Fruit fly (Drosophila melanogaster) whole organism, wandering third instar larva: ENCODE data around the gene CG46460.

Experiments used
- Abd-B ChIP-seq: fragments of >200 bp; optimal IDR thresholded peaks from 2 replicates; lab custom pipeline; 2017; ENCODE audit warnings: missing biosample characterization, missing genetic modification characterization
- CrebA ChIP-seq: fragments of 200-800 bp; sonication (Bioruptor generic); optimal IDR thresholded peaks from 2 replicates; lab custom pipeline; 2016; ENCODE audit warnings: missing biosample characterization, mild to moderate bottlenecking, missing genetic modification characterization, borderline replicate concordance
- Dif ChIP-seq: fragments of 200-275, 200-300 bp; sonication (Bioruptor generic); optimal IDR thresholded peaks from 2 replicates; lab custom pipeline; 2018; ENCODE audit warnings: missing biosample characterization, missing genetic modification characterization; ENCODE audit not compliant: partially characterized antibody
- GATAd ChIP-seq: sonication (Bioruptor generic); optimal IDR thresholded peaks from 2 replicates; lab custom pipeline; 2016; ENCODE audit warnings: missing biosample characterization, missing genetic modification characterization
- Hr78 ChIP-seq: fragments of >200 bp; optimal IDR thresholded peaks from 2 replicates; lab custom pipeline; 2017; ENCODE audit warnings: missing biosample characterization, missing genetic modification characterization
- Hr83 ChIP-seq: fragments of 200-300 bp; sonication (Bioruptor generic); optimal IDR thresholded peaks from 2 replicates; lab custom pipeline; 2016; ENCODE audit warnings: missing biosample characterization, mild to moderate bottlenecking, missing genetic modification characterization, moderate library complexity; ENCODE audit not compliant: poor library complexity, severe bottlenecking
- Jra ChIP-seq: sonication (Bioruptor generic); optimal IDR thresholded peaks from 2 replicates; lab custom pipeline; 2016; ENCODE audit warnings: missing biosample characterization, missing genetic modification characterization
- Mio ChIP-seq: sonication (Bioruptor generic); optimal IDR thresholded peaks from 2 replicates; lab custom pipeline; 2016; ENCODE audit warnings: missing biosample characterization, missing genetic modification characterization
- Myc ChIP-seq: fragments of >200 bp; optimal IDR thresholded peaks from 2 replicates; lab custom pipeline; 2017
- OdsH ChIP-seq: fragments of 200-800 bp; sonication (Bioruptor generic); optimal IDR thresholded peaks from 2 replicates; lab custom pipeline; 2016; ENCODE audit warnings: missing biosample characterization, mild to moderate bottlenecking, missing genetic modification characterization
- Rel ChIP-seq, 2 experiments: fragments of 200-800 bp; sonication (Bioruptor generic) in 1 of 2; optimal IDR thresholded peaks; 2 replicates in 1 of 2; 3 replicates in 1 of 2; lab custom pipeline; 2016 to 2019; ENCODE audit warnings: mild to moderate bottlenecking in 2 of 2, missing biosample characterization in 2 of 2, missing genetic modification characterization in 2 of 2, moderate library complexity in 1 of 2
- Sp1 ChIP-seq: fragments of 200-800 bp; sonication (Bioruptor generic); optimal IDR thresholded peaks from 3 replicates; lab custom pipeline; 2019; ENCODE audit warnings: missing biosample characterization, mild to moderate bottlenecking, missing genetic modification characterization, moderate library complexity
- Vsx2 ChIP-seq: fragments of 200-300, 225-300 bp; sonication (Bioruptor generic); optimal IDR thresholded peaks from 2 replicates; lab custom pipeline; 2018; ENCODE audit warnings: missing biosample characterization, missing genetic modification characterization; ENCODE audit not compliant: partially characterized antibody
- brk ChIP-seq: fragments of 200-800 bp; sonication (Bioruptor generic); optimal IDR thresholded peaks from 2 replicates; lab custom pipeline; 2016; ENCODE audit warnings: missing biosample characterization, mild to moderate bottlenecking, missing genetic modification characterization
- dl ChIP-seq, 2 experiments: fragments of 175-275, 200-275 bp in 1 of 2; fragments of 200-275 bp in 1 of 2; sonication (Bioruptor generic); optimal IDR thresholded peaks; lab custom pipeline; 2018; ENCODE audit warnings: mild to moderate bottlenecking in 2 of 2, missing biosample characterization in 2 of 2, missing genetic modification characterization in 2 of 2, moderate library complexity in 2 of 2; ENCODE audit not compliant: partially characterized antibody in 2 of 2, insufficient read depth in 1 of 2
- dmrt93B ChIP-seq: fragments of 200-800 bp; sonication (Bioruptor generic); optimal IDR thresholded peaks from 2 replicates; lab custom pipeline; 2018; ENCODE audit warnings: missing biosample characterization, mild to moderate bottlenecking, missing genetic modification characterization
- ey ChIP-seq: fragments of 200-800 bp; sonication (Bioruptor generic); optimal IDR thresholded peaks from 2 replicates; lab custom pipeline; 2016; ENCODE audit warnings: missing biosample characterization, missing genetic modification characterization
- foxo ChIP-seq, 2 experiments: fragments of 200-800 bp; sonication (Bioruptor generic); optimal IDR thresholded peaks; 2 replicates in 1 of 2; 3 replicates in 1 of 2; lab custom pipeline; 2016 to 2017; ENCODE audit warnings: missing biosample characterization in 2 of 2, missing genetic modification characterization in 2 of 2
- fru ChIP-seq: fragments of 200-800 bp; sonication (Bioruptor generic); optimal IDR thresholded peaks from 3 replicates; lab custom pipeline; 2016; ENCODE audit warnings: missing biosample characterization, mild to moderate bottlenecking, missing genetic modification characterization
- h ChIP-seq: fragments of 200-800 bp; sonication (Bioruptor generic); optimal IDR thresholded peaks from 3 replicates; lab custom pipeline; 2016; ENCODE audit warnings: missing biosample characterization, mild to moderate bottlenecking, missing genetic modification characterization
- jim ChIP-seq: fragments of 175-275, 200-325 bp; sonication (Bioruptor generic); optimal IDR thresholded peaks from 2 replicates; lab custom pipeline; 2016; ENCODE audit warnings: missing biosample characterization, mild to moderate bottlenecking, missing genetic modification characterization
- lola ChIP-seq: fragments of >200 bp; optimal IDR thresholded peaks from 2 replicates; lab custom pipeline; 2017; ENCODE audit warnings: missing biosample characterization, missing genetic modification characterization
- psq ChIP-seq: fragments of 200-800 bp; sonication (Bioruptor generic); optimal IDR thresholded peaks from 3 replicates; lab custom pipeline; 2017; ENCODE audit warnings: missing biosample characterization, mild to moderate bottlenecking, missing genetic modification characterization, moderate library complexity
- rgr ChIP-seq: fragments of 200-800 bp; sonication (Bioruptor generic); optimal IDR thresholded peaks from 3 replicates; lab custom pipeline; 2016; ENCODE audit warnings: missing biosample characterization, mild to moderate bottlenecking, missing genetic modification characterization
- sage ChIP-seq: fragments of 200-800 bp; sonication (Bioruptor generic); optimal IDR thresholded peaks from 2 replicates; lab custom pipeline; 2016; ENCODE audit warnings: missing biosample characterization, mild to moderate bottlenecking, missing genetic modification characterization
- sv ChIP-seq: fragments of 200-800 bp; sonication (Bioruptor generic); optimal IDR thresholded peaks from 3 replicates; lab custom pipeline; 2016; ENCODE audit warnings: missing biosample characterization, missing genetic modification characterization
- usp ChIP-seq: fragments of >200 bp; optimal IDR thresholded peaks from 2 replicates; lab custom pipeline; 2017; ENCODE audit warnings: missing biosample characterization, missing genetic modification characterization
- woc ChIP-seq: sonication (Bioruptor generic); optimal IDR thresholded peaks from 2 replicates; lab custom pipeline; 2016; ENCODE audit warnings: missing biosample characterization, mild to moderate bottlenecking, missing genetic modification characterization

The CG46460 gene

DNA sequence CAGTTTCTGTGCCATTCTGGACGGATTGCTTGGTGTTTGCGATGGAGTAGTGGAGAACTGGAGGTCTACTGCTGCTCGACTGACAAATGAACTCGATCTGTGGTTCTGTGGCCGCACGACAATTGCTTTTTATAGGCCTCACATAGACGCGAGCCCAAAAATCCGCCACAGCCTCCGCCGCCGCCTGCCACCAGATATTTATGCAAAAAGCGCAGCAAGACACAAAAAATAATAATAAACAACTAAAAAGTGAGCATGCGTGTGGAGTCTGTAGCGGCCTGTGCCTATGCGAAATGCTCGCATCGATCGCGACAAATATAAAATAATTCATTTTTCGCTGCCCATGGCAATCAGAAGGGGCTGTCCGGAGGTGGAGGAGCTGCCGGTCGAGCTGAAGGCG lies 18.0 kb downstream of the CG46460 start, which contains the start of gene Cpr64Aa:
Gene Cpr64Aa (minus strand): TSS at position 101 of the 400 bp plus-strand sequence.
- no peak for TF ChIP-seq foxo (GFP tag; optimal IDR thresholded peaks at IDR 0.05; lab: Kevin White, UChicago)
- TF ChIP-seq usp = no peak
- no peak for TF ChIP-seq psq (GFP tag; lab: Kevin White, UChicago)
- TF ChIP-seq Hr83 (GFP tag; lab: Kevin White, UChicago) = no peak
- TF ChIP-seq Myc = no peak
- TF ChIP-seq rgr (GFP tag; lab: Kevin White, UChicago) = no peak
- TF ChIP-seq sage (GFP tag; lab: Kevin White, UChicago) = no peak
- no peak for TF ChIP-seq Hr78 (GFP tag; lab: Kevin White, UChicago)
- no peak for TF ChIP-seq Sp1
- TF ChIP-seq Mio (GFP tag; lab: Kevin White, UChicago) = no peak
- no peak for TF ChIP-seq Rel (GFP tag; optimal IDR thresholded peaks at IDR 0.05; lab: Kevin White, UChicago)
- no peak for TF ChIP-seq Rel (tag; optimal IDR thresholded peaks at IDR 0.05; lab: Kevin White, UChicago)
- no peak for TF ChIP-seq fru (GFP tag; lab: Kevin White, UChicago)
- no peak for TF ChIP-seq OdsH (GFP tag; lab: Kevin White, UChicago)
- TF ChIP-seq woc (GFP tag; lab: Kevin White, UChicago) = no peak
- TF ChIP-seq h = no peak
- TF ChIP-seq lola (GFP tag; lab: Kevin White, UChicago) = no peak
- no peak for TF ChIP-seq dmrt93B (GFP tag; lab: Kevin White, UChicago)

DNA sequence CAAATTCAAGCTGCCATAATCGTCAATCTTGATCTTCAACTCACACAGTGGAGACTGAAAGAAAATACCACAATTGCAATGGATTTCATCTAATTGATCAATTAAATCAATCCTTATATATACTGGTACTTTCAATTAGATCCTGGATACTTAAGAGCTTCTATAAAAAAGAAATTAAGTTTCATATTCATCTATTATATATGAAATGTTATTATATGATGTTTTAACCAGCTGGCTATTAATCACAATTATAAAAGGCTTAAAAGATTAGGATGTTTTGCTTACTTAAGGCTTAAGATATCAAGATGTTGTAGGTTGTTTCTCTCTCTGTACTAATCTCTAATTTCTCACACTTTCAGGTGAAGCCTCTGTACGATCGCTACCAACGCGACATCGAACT lies 22.2 kb downstream of the CG46460 start:
- TF ChIP-seq psq (GFP tag; lab: Kevin White, UChicago) (no peak), dl (GFP tag; optimal IDR thresholded peaks at IDR 0.05; lab: Kevin White, UChicago; ENCODE audit: insufficient read depth in 1 of 2, partially characterized antibody in 2 of 2) (no peak), Sp1 (no peak), sv (GFP tag; lab: Kevin White, UChicago) (no peak), ey (GFP tag; lab: Kevin White, UChicago) (no peak), GATAd (GFP tag; lab: Kevin White, UChicago) (no peak), sage (GFP tag; lab: Kevin White, UChicago) (no peak), Hr78 (GFP tag; lab: Kevin White, UChicago) (no peak), brk (GFP tag; lab: Kevin White, UChicago) (no peak), Jra (GFP tag; lab: Kevin White, UChicago) (no peak), Vsx2 (GFP tag; lab: Kevin White, UChicago) (no peak), woc (GFP tag; lab: Kevin White, UChicago) (no peak), Dif (GFP tag; lab: Kevin White, UChicago) (no peak), CrebA (GFP tag; lab: Kevin White, UChicago) (no peak), jim (GFP tag; lab: Kevin White, UChicago) (no peak)

DNA sequence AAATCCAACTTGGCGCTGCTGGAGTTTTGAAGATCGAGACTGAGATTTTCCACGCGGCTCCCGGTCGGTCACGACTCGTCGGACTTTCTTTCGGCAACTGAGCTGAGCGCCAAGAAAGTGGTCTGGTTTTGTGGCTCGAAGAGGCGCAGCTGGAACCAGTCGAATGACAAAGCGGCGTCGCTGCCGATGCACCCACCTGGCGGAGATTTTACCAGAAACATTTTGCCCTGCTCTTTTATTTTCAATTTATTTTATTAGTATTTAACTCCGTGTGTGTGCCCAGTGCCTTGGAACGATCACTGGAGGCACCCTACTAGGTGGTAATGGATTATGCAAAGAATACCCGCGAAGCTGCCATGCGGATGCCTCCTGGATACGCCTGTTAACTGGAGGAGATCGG lies 22.9 kb downstream of the CG46460 start, which contains the start of gene CG15005:
Gene CG15005 (minus strand): TSS at position 101 of the 400 bp plus-strand sequence.
- TF ChIP-seq Myc (no peak), lola (GFP tag; lab: Kevin White, UChicago) (no peak), Sp1 (no peak), Dif (GFP tag; lab: Kevin White, UChicago) (no peak), Abd-B (no peak)
- TF ChIP-seq, all 38 proteins: peak for 0

- no peak for TF ChIP-seq Rel (GFP tag; optimal IDR thresholded peaks at IDR 0.05; lab: Kevin White, UChicago)
- TF ChIP-seq Rel (tag; optimal IDR thresholded peaks at IDR 0.05; lab: Kevin White, UChicago) = peak; percentile 57
- no peak for TF ChIP-seq Dif (GFP tag; lab: Kevin White, UChicago)
- peak in 1 of 2 experiments; percentile 16 for TF ChIP-seq foxo (GFP tag; optimal IDR thresholded peaks at IDR 0.05; lab: Kevin White, UChicago)
Measured at dm6 chr3L:4193730-4194649, 33.1 kb downstream of the CG46460 start, which contains the start of gene CG43367. Gene CG43367, plus strand, starts transcription at chr3L:4193993.
